Worm (Caenorhabditis elegans): Measurements from ENCODE around the gene sir-2.2.

DNA sequence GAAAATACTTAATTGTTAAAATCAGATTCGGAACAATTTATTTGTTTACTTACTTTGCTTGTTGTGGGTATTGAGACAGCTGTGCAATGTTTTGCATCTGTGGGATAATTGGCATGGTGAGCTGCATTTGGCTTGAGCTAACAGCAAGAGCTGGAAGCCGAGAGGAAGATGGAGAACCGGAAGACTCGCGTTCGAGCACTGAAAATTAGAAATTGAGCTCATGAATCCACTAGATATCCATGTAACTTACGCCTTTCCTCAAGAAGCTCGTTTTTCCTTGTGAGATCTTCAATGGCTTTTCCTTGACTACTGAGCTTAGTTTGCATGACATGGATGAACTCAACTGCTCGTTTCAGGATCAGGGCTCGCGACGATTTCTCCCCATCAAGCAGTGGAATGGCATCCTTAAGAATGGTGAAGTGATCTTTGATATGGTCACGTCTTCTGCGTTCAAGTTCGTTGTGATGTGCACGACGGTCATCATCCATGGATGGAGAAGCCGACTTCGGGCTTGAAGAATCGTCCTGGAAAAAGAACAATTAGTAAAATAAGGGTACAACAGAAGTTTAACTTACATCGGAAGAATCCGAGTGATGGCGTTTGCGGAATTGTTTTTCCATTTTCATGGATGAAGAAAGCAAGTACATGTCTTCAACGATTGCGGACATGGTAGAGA is 22.4 kb downstream of the sir-2.2 start:
- TF ChIP-seq flt-1 (GFP tag; IDR thresholded peaks at IDR 0.05) (no peak), T22C8.4 (GFP tag; IDR thresholded peaks at IDR 0.05) (no peak), ztf-23 (GFP tag; IDR thresholded peaks at IDR 0.05) (no peak), ztf-29 (GFP tag; IDR thresholded peaks at IDR 0.05) (no peak), med-1 (GFP tag; optimal IDR thresholded peaks at IDR 0.05; ENCODE audit: insufficient read depth) (no peak)

Measured in whole organism, midembryonic.